Worm (Caenorhabditis elegans) whole organism, late embryonic: ENCODE data around the gene C13F10.8.
A peak's percentile ranks its signal among the peaks of the same experiment; 100 is the strongest.

ENCODE experiments used
- F13H6.1 ChIP-seq: sonication (generic microtip); optimal IDR thresholded peaks from 2 replicates; lab custom pipeline; 2016; ENCODE audit warnings: missing genetic modification characterization, missing compliant biosample characterization
- ama-1 ChIP-seq: fragments of 150-350 bp; optimal IDR thresholded peaks from 2 replicates; lab custom pipeline; 2014
- ceh-18 ChIP-seq: sonication (generic microtip); optimal IDR thresholded peaks from 2 replicates; lab custom pipeline; 2016; ENCODE audit warnings: missing genetic modification characterization, missing compliant biosample characterization
- ceh-6 ChIP-seq: fragments of 200-800 bp; sonication (Bioruptor generic); optimal IDR thresholded peaks from 2 replicates; lab custom pipeline; 2018; ENCODE audit warnings: mild to moderate bottlenecking, missing genetic modification characterization, missing compliant biosample characterization
- elt-4 ChIP-seq: sonication (generic microtip); optimal IDR thresholded peaks from 2 replicates; lab custom pipeline; 2016; ENCODE audit warnings: missing genetic modification characterization, missing compliant biosample characterization
- pha-2 ChIP-seq: sonication (generic microtip); optimal IDR thresholded peaks from 2 replicates; lab custom pipeline; 2017; ENCODE audit warnings: mild to moderate bottlenecking, missing genetic modification characterization, missing compliant biosample characterization
- ref-2 ChIP-seq: sonication (generic microtip); optimal IDR thresholded peaks from 2 replicates; lab custom pipeline; 2016; ENCODE audit warnings: missing genetic modification characterization, missing compliant biosample characterization
- sox-4 ChIP-seq: sonication (generic microtip); optimal IDR thresholded peaks from 2 replicates; lab custom pipeline; 2017; ENCODE audit warnings: mild to moderate bottlenecking, missing genetic modification characterization, inconsistent platforms, missing compliant biosample characterization

DNA sequence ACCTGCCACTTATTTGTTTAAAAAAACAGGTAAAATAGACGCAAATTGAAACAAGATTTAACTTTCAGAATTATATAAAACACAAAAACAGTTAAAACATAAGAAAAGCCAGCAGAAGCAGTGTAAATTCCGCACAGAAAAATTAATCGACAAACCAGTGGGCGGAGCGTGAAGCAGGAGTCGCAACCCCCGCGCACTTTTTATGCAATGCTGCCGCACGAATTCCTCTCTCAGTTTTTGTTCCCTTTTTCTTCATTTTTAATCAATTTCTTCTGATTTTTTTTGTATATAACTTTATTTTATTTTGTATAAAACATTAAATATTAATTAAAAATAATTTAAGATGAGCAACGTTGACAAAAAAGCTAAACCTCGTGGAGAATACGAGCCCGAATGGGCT is 10.0 kb upstream of the C13F10.8 start, which contains the start of the genes gei-6 and krr-1:
- TF ChIP-seq sox-4 = peak; percentile 86
- TF ChIP-seq ceh-6 = peak; percentile 65
- TF ChIP-seq elt-4 = no peak
- no peak for TF ChIP-seq ama-1 (lab: Kevin White, UChicago)
- peak; percentile 44 for TF ChIP-seq F13H6.1
- no peak for TF ChIP-seq ceh-18 (tag; lab: Kevin White, UChicago)
- peak; percentile 87 for TF ChIP-seq ref-2 (tag; lab: Kevin White, UChicago)
- TF ChIP-seq pha-2 (tag; lab: Kevin White, UChicago) = peak; percentile 85
